Fruit fly (Drosophila melanogaster) whole organism, pupa: ENCODE measurements around the gene spn-F.

Source experiments
- CG10348 ChIP-seq: fragments of 200-800 bp; sonication (Bioruptor generic); IDR thresholded peaks from 2 replicates; pipeline ENCODE4 v1.3.6; 2022; ENCODE audit warnings: missing biosample characterization, missing genetic modification characterization
- CG8159 ChIP-seq: fragments of 200-800 bp; sonication (Bioruptor generic); optimal IDR thresholded peaks from 3 replicates; lab custom pipeline; 2018; ENCODE audit warnings: missing biosample characterization, mild to moderate bottlenecking, missing genetic modification characterization, moderate library complexity
- CG9948 ChIP-seq: fragments of 200-800 bp; sonication (Bioruptor generic); optimal IDR thresholded peaks from 2 replicates; lab custom pipeline; 2018; ENCODE audit warnings: missing biosample characterization, mild to moderate bottlenecking, missing genetic modification characterization, moderate library complexity
- EcR ChIP-seq: fragments of 200-800 bp; sonication (Bioruptor generic); optimal IDR thresholded peaks from 3 replicates; lab custom pipeline; 2019; ENCODE audit warnings: missing biosample characterization, missing genetic modification characterization, mild to moderate bottlenecking, moderate library complexity, missing genetic modification reagents
- Ets98B ChIP-seq: fragments of 200-800 bp; sonication (Bioruptor generic); IDR thresholded peaks from 2 replicates; pipeline ENCODE4 v1.3.6; 2022; ENCODE audit warnings: missing biosample characterization, missing genetic modification characterization
- Pif1A ChIP-seq: fragments of 200-800 bp; sonication (Bioruptor generic); optimal IDR thresholded peaks from 3 replicates; lab custom pipeline; 2016; ENCODE audit warnings: missing biosample characterization, missing genetic modification characterization
- Pif1B ChIP-seq: fragments of 200-800 bp; sonication (Bioruptor generic); optimal IDR thresholded peaks from 3 replicates; lab custom pipeline; 2016; ENCODE audit warnings: missing biosample characterization, missing genetic modification characterization
- gl ChIP-seq: fragments of 200-800 bp; sonication (Bioruptor generic); optimal IDR thresholded peaks from 2 replicates; lab custom pipeline; 2018; ENCODE audit warnings: missing biosample characterization, mild to moderate bottlenecking, missing genetic modification characterization
- rn ChIP-seq: fragments of 200-800 bp; sonication (Bioruptor generic); IDR thresholded peaks from 2 replicates; pipeline ENCODE4 v1.3.6; 2022; ENCODE audit warnings: missing biosample characterization, missing genetic modification characterization

dm6 chr3R:31245785-31246184 is 9.1 kb upstream of the spn-F start:
- TF ChIP-seq CG8159 (no peak), Pif1A (GFP tag; lab: Kevin White, UChicago) (no peak), Ets98B (GFP tag; lab: Robert Waterston, UW) (no peak), Pif1B (GFP tag; lab: Kevin White, UChicago) (no peak), CG10348 (GFP tag; lab: Robert Waterston, UW) (no peak), gl (tag; lab: Kevin White, UChicago) (no peak), CG9948 (no peak), EcR (GFP tag; lab: Kevin White, UChicago) (no peak), rn (no peak)
